Fruit fly (Drosophila melanogaster): ENCODE measurements around the gene snRNP-U1-C.

snRNP-U1-C gene

dm6 chr3R:18985114-18985785 is 1.8 kb upstream of the snRNP-U1-C start (continued):
- TF ChIP-seq Max (GFP tag; optimal IDR thresholded peaks at IDR 0.05) (peak; percentile 24), Fer1 (GFP tag; optimal IDR thresholded peaks at IDR 0.05) (peak; percentile 63), Hey (tag; optimal IDR thresholded peaks at IDR 0.05) (peak; percentile 28), CG34376 (GFP tag; optimal IDR thresholded peaks at IDR 0.05) (peak; percentile 15), row (GFP tag; IDR thresholded peaks at IDR 0.05) (peak; percentile 40; the same call in 1 of the 3 replicates), CG31365 (tag; optimal IDR thresholded peaks at IDR 0.05) (no peak), grau (tag; optimal IDR thresholded peaks at IDR 0.05) (peak; percentile 65), sc (optimal IDR thresholded peaks at IDR 0.05) (no peak), sc (GFP tag; optimal IDR thresholded peaks at IDR 0.05) (no peak), vfl (GFP tag; optimal IDR thresholded peaks at IDR 0.05) (no peak), CG14050 (GFP tag; IDR thresholded peaks at IDR 0.05) (no peak), PHDP (tag; optimal IDR thresholded peaks at IDR 0.05) (peak; percentile 56), sob (GFP tag; IDR thresholded peaks at IDR 0.05) (no peak), Sin3A (optimal IDR thresholded peaks at IDR 0.05) (no peak), CG2678 (tag; optimal IDR thresholded peaks at IDR 0.05) (peak; percentile 78), Fer2 (tag; optimal IDR thresholded peaks at IDR 0.05) (peak; percentile 40), Dp (GFP tag; optimal IDR thresholded peaks at IDR 0.05) (no peak), GATAe (GFP tag; conservative IDR thresholded peaks at IDR 0.05) (peak; percentile 68), CG7786 (GFP tag; optimal IDR thresholded peaks at IDR 0.05) (no peak), HHEX (GFP tag; optimal IDR thresholded peaks at IDR 0.05) (peak; percentile 57), CG4424 (GFP tag; optimal IDR thresholded peaks at IDR 0.05) (peak; percentile 18), CG6272 (GFP tag; IDR thresholded peaks at IDR 0.05) (no peak), HLH54F (GFP tag; optimal IDR thresholded peaks at IDR 0.05) (no peak), CG10267 (tag; optimal IDR thresholded peaks at IDR 0.05) (peak; percentile 22), ab (GFP tag; optimal IDR thresholded peaks at IDR 0.05) (no peak), CG1792 (GFP tag; optimal IDR thresholded peaks at IDR 0.05) (no peak), CG10959 (GFP tag; IDR thresholded peaks at IDR 0.05) (no peak), lilli (GFP tag; optimal IDR thresholded peaks at IDR 0.05) (peak; percentile 46), Bteb2 (GFP tag; optimal IDR thresholded peaks at IDR 0.05) (no peak), HLH4C (GFP tag; IDR thresholded peaks at IDR 0.05; ENCODE audit: partially characterized antibody) (no peak), ap (GFP tag; IDR thresholded peaks at IDR 0.05) (no peak), CG17802 (tag; optimal IDR thresholded peaks at IDR 0.05) (no peak), CG12744 (GFP tag; optimal IDR thresholded peaks at IDR 0.05) (no peak), fd102C (GFP tag; optimal IDR thresholded peaks at IDR 0.05) (no peak), cg (GFP tag; optimal IDR thresholded peaks at IDR 0.05) (peak; percentile 6), CG12071 (GFP tag; optimal IDR thresholded peaks at IDR 0.05) (no peak), Drgx (GFP tag; IDR thresholded peaks at IDR 0.05) (peak; percentile 42; the same call in 1 of the 2 replicates), Atf-2 (GFP tag; optimal IDR thresholded peaks at IDR 0.05) (no peak), zen2 (GFP tag; IDR thresholded peaks at IDR 0.05; ENCODE audit: partially characterized antibody) (no peak), CG17328 (GFP tag; IDR thresholded peaks at IDR 0.05) (no peak), Mrtf (GFP tag; IDR thresholded peaks at IDR 0.05) (no peak), CG1603 (tag; optimal IDR thresholded peaks at IDR 0.05) (no peak), CG7745 (tag; optimal IDR thresholded peaks at IDR 0.05) (no peak), Kr (GFP tag; optimal IDR thresholded peaks at IDR 0.05) (no peak), CG9932 (GFP tag; IDR thresholded peaks at IDR 0.05) (peak; percentile 52; the same call in 1 of the 2 replicates), CG6854 (GFP tag; optimal IDR thresholded peaks at IDR 0.05) (peak; percentile 21), bcd (GFP tag; optimal IDR thresholded peaks at IDR 0.05) (peak; percentile 48), NC2β (GFP tag; optimal IDR thresholded peaks at IDR 0.05) (no peak), pan (optimal IDR thresholded peaks at IDR 0.05) (no peak), pan (GFP tag; optimal IDR thresholded peaks at IDR 0.05 in 1 of 2, IDR thresholded peaks at IDR 0.05 in 1 of 2) (peak in 1 of 2 experiments; percentile 26), CG15269 (tag; optimal IDR thresholded peaks at IDR 0.05) (peak; percentile 27)

Data from whole organism, embryonic.